Worm (Caenorhabditis elegans) whole organism, mixed stage, embryonic: Measurements from ENCODE around the gene W10G11.2.

ENCODE experiments used
- M03D4.4 ChIP-seq: sonication (generic microtip); optimal IDR thresholded peaks from 2 replicates; lab custom pipeline; 2017; ENCODE audit warnings: mild to moderate bottlenecking, missing genetic modification characterization, missing compliant biosample characterization
- bed-3 ChIP-seq: fragments of 200-800 bp; sonication (Bioruptor generic); optimal IDR thresholded peaks from 3 replicates; lab custom pipeline; 2018; ENCODE audit warnings: mild to moderate bottlenecking, missing genetic modification characterization, moderate library complexity, missing compliant biosample characterization
- blmp-1 ChIP-seq: fragments of 150-350 bp; optimal IDR thresholded peaks from 2 replicates; lab custom pipeline; 2014; ENCODE audit warnings: missing biosample characterization, missing genetic modification characterization
- ceh-39 ChIP-seq: fragments of 150-350 bp; optimal IDR thresholded peaks from 2 replicates; lab custom pipeline; 2014; ENCODE audit warnings: missing biosample characterization, missing genetic modification characterization
- ceh-43 ChIP-seq: fragments of 200-800 bp; sonication (Bioruptor generic); optimal IDR thresholded peaks from 2 replicates; lab custom pipeline; 2018; ENCODE audit warnings: mild to moderate bottlenecking, missing genetic modification characterization, moderate library complexity, missing compliant biosample characterization
- ceh-83 ChIP-seq: fragments of 200-800 bp; sonication (Bioruptor generic); optimal IDR thresholded peaks from 2 replicates; lab custom pipeline; 2018; ENCODE audit warnings: mild to moderate bottlenecking, missing genetic modification characterization, missing compliant biosample characterization
- ces-1 ChIP-seq: fragments of 150-350 bp; optimal IDR thresholded peaks from 2 replicates; lab custom pipeline; 2014; ENCODE audit warnings: missing biosample characterization, missing genetic modification reagents, missing genetic modification characterization
- cnd-1 ChIP-seq: fragments of 200-800 bp; sonication (Bioruptor generic); optimal IDR thresholded peaks from 2 replicates; lab custom pipeline; 2018; ENCODE audit warnings: mild to moderate bottlenecking, missing genetic modification characterization, missing compliant biosample characterization
- drap-1 ChIP-seq: fragments of 200-800 bp; sonication (Bioruptor generic); optimal IDR thresholded peaks from 3 replicates; lab custom pipeline; 2018; ENCODE audit warnings: mild to moderate bottlenecking, missing genetic modification characterization, missing compliant biosample characterization
- elt-1 ChIP-seq: sonication (generic microtip); optimal IDR thresholded peaks from 2 replicates; lab custom pipeline; 2017; ENCODE audit warnings: missing genetic modification characterization, mild to moderate bottlenecking, missing compliant biosample characterization, antibody characterized with exemption, moderate library complexity, borderline replicate concordance; ENCODE audit not compliant: insufficient read depth
- elt-3 ChIP-seq: fragments of 150-350 bp; optimal IDR thresholded peaks from 2 replicates; lab custom pipeline; 2014; ENCODE audit warnings: missing biosample characterization, missing genetic modification characterization
- flh-1 ChIP-seq: fragments of 200-800 bp; sonication (Bioruptor generic); optimal IDR thresholded peaks from 2 replicates; lab custom pipeline; 2018; ENCODE audit warnings: mild to moderate bottlenecking, missing genetic modification characterization, moderate library complexity, missing compliant biosample characterization
- ham-2 ChIP-seq: fragments of 200-800 bp; sonication (Bioruptor generic); optimal IDR thresholded peaks from 2 replicates; lab custom pipeline; 2018; ENCODE audit warnings: mild to moderate bottlenecking, missing genetic modification characterization, missing compliant biosample characterization
- hlh-1 ChIP-seq: fragments of 150-350 bp; optimal IDR thresholded peaks from 2 replicates; lab custom pipeline; 2014; ENCODE audit warnings: missing biosample characterization, missing genetic modification reagents, missing genetic modification characterization
- lin-13 ChIP-seq: fragments of 150-350 bp; optimal IDR thresholded peaks from 2 replicates; lab custom pipeline; 2014; ENCODE audit warnings: missing biosample characterization, missing genetic modification characterization
- lin-32 ChIP-seq: fragments of 200-800 bp; sonication (Bioruptor generic); optimal IDR thresholded peaks from 2 replicates; lab custom pipeline; 2018; ENCODE audit warnings: mild to moderate bottlenecking, missing genetic modification characterization, missing compliant biosample characterization
- lsy-2 ChIP-seq: fragments of 150-350 bp; optimal IDR thresholded peaks from 2 replicates; lab custom pipeline; 2014; ENCODE audit warnings: missing biosample characterization, missing genetic modification characterization
- mab-5 ChIP-seq: fragments of 150-350 bp; optimal IDR thresholded peaks from 2 replicates; lab custom pipeline; 2014; ENCODE audit warnings: missing biosample characterization, missing genetic modification characterization
- mep-1 ChIP-seq: fragments of 150-350 bp; optimal IDR thresholded peaks from 2 replicates; lab custom pipeline; 2017; ENCODE audit warnings: missing biosample characterization, missing genetic modification reagents, missing genetic modification characterization, inconsistent platforms
- mls-2 ChIP-seq: sonication (generic microtip); optimal IDR thresholded peaks from 2 replicates; lab custom pipeline; 2016; ENCODE audit warnings: mild to moderate bottlenecking, missing genetic modification characterization, moderate library complexity, missing compliant biosample characterization
- nhr-12 ChIP-seq: fragments of 150-350 bp; optimal IDR thresholded peaks from 2 replicates; lab custom pipeline; 2014; ENCODE audit warnings: missing biosample characterization, missing genetic modification characterization
- nhr-2 ChIP-seq: fragments of 150-350 bp; optimal IDR thresholded peaks from 2 replicates; lab custom pipeline; 2014; ENCODE audit warnings: missing biosample characterization, missing genetic modification characterization
- nhr-237 ChIP-seq: fragments of 150-350 bp; optimal IDR thresholded peaks from 2 replicates; lab custom pipeline; 2014; ENCODE audit warnings: missing biosample characterization, missing genetic modification characterization
- nhr-28 ChIP-seq: fragments of 150-350 bp; optimal IDR thresholded peaks from 2 replicates; lab custom pipeline; 2014; ENCODE audit warnings: missing biosample characterization, missing genetic modification characterization
- nhr-76 ChIP-seq: sonication (generic microtip); optimal IDR thresholded peaks from 2 replicates; lab custom pipeline; 2017; ENCODE audit warnings: missing biosample characterization, missing genetic modification characterization
- pha-4 ChIP-seq: fragments of 150-350 bp; optimal IDR thresholded peaks from 2 replicates; lab custom pipeline; 2018; ENCODE audit warnings: missing biosample characterization, missing genetic modification reagents, missing genetic modification characterization
- sem-2 ChIP-seq: fragments of 200-800 bp; sonication (Bioruptor generic); optimal IDR thresholded peaks from 2 replicates; lab custom pipeline; 2018; ENCODE audit warnings: mild to moderate bottlenecking, missing genetic modification characterization, missing compliant biosample characterization
- snpc-4 ChIP-seq: fragments of 150-350 bp; optimal IDR thresholded peaks from 2 replicates; lab custom pipeline; 2014; ENCODE audit warnings: missing biosample characterization, missing genetic modification characterization
- sptf-1 ChIP-seq: sonication (generic microtip); optimal IDR thresholded peaks from 2 replicates; lab custom pipeline; 2017; ENCODE audit warnings: mild to moderate bottlenecking, missing genetic modification characterization, moderate library complexity, missing compliant biosample characterization
- tbx-8 ChIP-seq: fragments of 200-800 bp; sonication (Bioruptor generic); optimal IDR thresholded peaks from 2 replicates; lab custom pipeline; 2018; ENCODE audit warnings: mild to moderate bottlenecking, missing genetic modification characterization, moderate library complexity, missing compliant biosample characterization
- unc-120 ChIP-seq: sonication (generic microtip); optimal IDR thresholded peaks from 2 replicates; lab custom pipeline; 2017; ENCODE audit warnings: missing genetic modification characterization, missing compliant biosample characterization; ENCODE audit not compliant: poor library complexity, severe bottlenecking
- unc-39 ChIP-seq: fragments of 150-350 bp; optimal IDR thresholded peaks from 2 replicates; lab custom pipeline; 2014; ENCODE audit warnings: missing biosample characterization, missing genetic modification characterization
- unc-62 ChIP-seq: fragments of 150-350 bp; optimal IDR thresholded peaks from 2 replicates; lab custom pipeline; 2014; ENCODE audit warnings: missing biosample characterization, missing genetic modification reagents, missing genetic modification characterization
- zip-8 ChIP-seq: fragments of 150-350 bp; optimal IDR thresholded peaks from 2 replicates; lab custom pipeline; 2014; ENCODE audit warnings: missing biosample characterization, missing genetic modification characterization
- ztf-11 ChIP-seq: fragments of 150-350 bp; optimal IDR thresholded peaks from 2 replicates; lab custom pipeline; 2014; ENCODE audit warnings: missing biosample characterization, missing genetic modification characterization

W10G11.2 gene

ce11 chrII:3524097-3524496, 37.4 kb downstream of the W10G11.2 start, which contains the start of gene col-72:
Gene col-72, minus strand, starts transcription at chrII:3524197.
- TF ChIP-seq cnd-1: no peak
- TF ChIP-seq blmp-1: no peak
- no peak for TF ChIP-seq nhr-76 (tag; lab: Kevin White, UChicago)
- no peak for TF ChIP-seq nhr-2
- TF ChIP-seq bed-3 (GFP tag; lab: Kevin White, UChicago): no peak
- no peak for TF ChIP-seq nhr-237 (tag; lab: Kevin White, UChicago)
- TF ChIP-seq sem-2 (GFP tag; lab: Kevin White, UChicago): no peak
- TF ChIP-seq M03D4.4: no peak
- TF ChIP-seq lsy-2 (tag; lab: Kevin White, UChicago): no peak
- no peak for TF ChIP-seq ztf-11
- TF ChIP-seq nhr-28 (tag; lab: Kevin White, UChicago): no peak

- peak; percentile 64 for TF ChIP-seq nhr-237 (tag; lab: Kevin White, UChicago)
- TF ChIP-seq lsy-2 (tag; lab: Kevin White, UChicago): peak; percentile 93
- peak; percentile 21 for TF ChIP-seq ces-1 (GFP tag; lab: Kevin White, UChicago)
- peak; percentile 20 for TF ChIP-seq ham-2 (GFP tag; lab: Kevin White, UChicago)
- TF ChIP-seq mep-1 (tag; lab: Kevin White, UChicago): peak; percentile 70
- TF ChIP-seq, all 35 proteins: peak for 5; not testable (repeated sequence) for 30
Observed at ce11 chrII:3523547-3523946, 37.9 kb downstream of the W10G11.2 start.

- peak; percentile 34 for TF ChIP-seq lsy-2 (tag; lab: Kevin White, UChicago)
- TF ChIP-seq bed-3 (GFP tag; lab: Kevin White, UChicago): peak; percentile 70
- TF ChIP-seq unc-120 (tag; lab: Kevin White, UChicago): peak; percentile 70
- no peak for TF ChIP-seq zip-8 (tag; lab: Kevin White, UChicago)
- peak; percentile 33 for TF ChIP-seq ztf-11
- TF ChIP-seq tbx-8 (GFP tag; lab: Kevin White, UChicago): peak; percentile 51
- TF ChIP-seq nhr-76 (tag; lab: Kevin White, UChicago): no peak
- no peak for TF ChIP-seq unc-39
- TF ChIP-seq snpc-4: no peak
- peak; percentile 85 for TF ChIP-seq drap-1 (GFP tag; lab: Kevin White, UChicago)
- TF ChIP-seq ceh-39 (tag; lab: Kevin White, UChicago): no peak
- no peak for TF ChIP-seq blmp-1
- peak; percentile 30 for TF ChIP-seq mep-1 (tag; lab: Kevin White, UChicago)
- TF ChIP-seq ham-2 (GFP tag; lab: Kevin White, UChicago): peak; percentile 80
- TF ChIP-seq ceh-43: peak; percentile 79
- TF ChIP-seq sptf-1 (tag; lab: Kevin White, UChicago): peak; percentile 94
- TF ChIP-seq flh-1 (GFP tag; lab: Kevin White, UChicago): peak; percentile 48
- peak; percentile 1 for TF ChIP-seq nhr-28 (tag; lab: Kevin White, UChicago)
- TF ChIP-seq mls-2 (tag; lab: Kevin White, UChicago): peak; percentile 91
- TF ChIP-seq M03D4.4: peak; percentile 89
- no peak for TF ChIP-seq mab-5 (tag; lab: Kevin White, UChicago)
- peak; percentile 91 for TF ChIP-seq ceh-83 (GFP tag; lab: Kevin White, UChicago)
- TF ChIP-seq cnd-1: peak; percentile 85
- peak; percentile 41 for TF ChIP-seq nhr-237 (tag; lab: Kevin White, UChicago)
- TF ChIP-seq elt-1 (tag; lab: Kevin White, UChicago): no peak
- TF ChIP-seq lin-32 (GFP tag; lab: Kevin White, UChicago): peak; percentile 72
- TF ChIP-seq sem-2 (GFP tag; lab: Kevin White, UChicago): peak; percentile 70
- TF ChIP-seq elt-3: no peak
- TF ChIP-seq hlh-1: peak; percentile 50
- peak; percentile 28 for TF ChIP-seq lin-13 (tag; lab: Kevin White, UChicago)
- no peak for TF ChIP-seq pha-4 (tag; lab: Kevin White, UChicago)
- TF ChIP-seq ces-1 (GFP tag; lab: Kevin White, UChicago): peak; percentile 29
- no peak for TF ChIP-seq nhr-12 (tag; lab: Kevin White, UChicago)
- TF ChIP-seq unc-62 (GFP tag; lab: Kevin White, UChicago): no peak
- TF ChIP-seq nhr-2: no peak
Observed at ce11 chrII:3520988-3521850, 40.2 kb downstream of the W10G11.2 start, which contains the start of gene W09G10.9. Gene W09G10.9, plus strand, starts transcription at chrII:3521800.
